Fruit fly (Drosophila melanogaster): Measurements from ENCODE around the gene AP-1sigma.

AP-1sigma gene

dm6 chr3R:23947002-23947401, 11.4 kb upstream of the AP-1sigma start:
- TF ChIP-seq CG8478 (optimal IDR thresholded peaks at IDR 0.05), result no peak
- no peak for TF ChIP-seq CTCF (optimal IDR thresholded peaks at IDR 0.05)

DNA sequence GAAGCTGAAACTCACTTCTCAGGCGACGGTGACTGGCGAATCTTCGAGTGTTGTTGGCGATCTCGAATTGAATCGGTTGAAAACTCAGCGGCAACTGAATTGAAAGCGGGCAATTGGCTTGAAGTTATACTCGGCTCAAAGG, 10.3 kb upstream of the AP-1sigma start, which contains the start of gene CG12268:
Gene CG12268, minus strand, starts transcription at position 101 of the 142 bp plus-strand sequence.
- no peak for TF ChIP-seq CTCF (optimal IDR thresholded peaks at IDR 0.05)
- TF ChIP-seq CG8478 (optimal IDR thresholded peaks at IDR 0.05), result no peak

- TF ChIP-seq CTCF (optimal IDR thresholded peaks at IDR 0.05) (no peak), CG8478 (optimal IDR thresholded peaks at IDR 0.05) (no peak)
Observed at dm6 chr3R:23948466-23949413, 9.7 kb upstream of the AP-1sigma start.

DNA sequence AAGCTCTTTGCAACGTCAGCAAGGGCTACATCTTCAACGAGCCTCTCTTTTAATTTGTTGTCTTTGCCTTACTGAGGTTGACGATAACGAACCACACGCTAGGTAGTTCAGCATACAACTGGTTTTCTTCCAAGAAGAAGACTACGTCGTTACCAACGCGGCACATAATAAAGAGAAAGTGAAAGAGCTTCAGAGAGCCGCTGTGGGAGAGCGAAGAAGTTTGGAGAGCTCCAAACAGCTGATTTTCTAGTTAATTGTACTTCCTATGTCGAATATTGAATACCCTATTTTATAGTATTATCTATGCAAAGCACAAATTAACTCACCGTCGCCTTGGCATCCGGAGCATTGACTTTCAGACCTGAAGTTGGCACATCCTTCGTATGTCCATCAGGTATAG, 3.1 kb upstream of the AP-1sigma start:
- no peak for TF ChIP-seq CG8478 (optimal IDR thresholded peaks at IDR 0.05)
- no peak for TF ChIP-seq CTCF (optimal IDR thresholded peaks at IDR 0.05)

DNA sequence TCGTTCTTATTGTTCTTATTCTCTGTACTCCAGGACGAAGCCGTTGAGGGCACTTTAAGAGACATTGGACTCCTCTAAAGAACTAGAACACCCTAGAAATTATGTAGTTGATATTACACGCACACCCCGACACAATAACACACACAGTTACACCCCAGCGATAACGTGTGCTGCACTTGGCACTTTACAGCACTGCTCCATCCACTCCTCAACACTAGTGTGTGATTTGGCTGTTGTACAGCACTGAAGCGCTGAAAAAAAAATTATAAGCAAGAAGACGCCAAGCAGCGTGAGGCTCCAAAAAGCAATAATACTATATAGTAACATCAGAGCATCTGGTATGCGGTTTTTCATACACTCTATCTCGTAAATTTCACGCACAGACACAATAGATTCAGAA, 2.4 kb downstream of the AP-1sigma start:
- TF ChIP-seq CTCF (optimal IDR thresholded peaks at IDR 0.05), result no peak

DNA sequence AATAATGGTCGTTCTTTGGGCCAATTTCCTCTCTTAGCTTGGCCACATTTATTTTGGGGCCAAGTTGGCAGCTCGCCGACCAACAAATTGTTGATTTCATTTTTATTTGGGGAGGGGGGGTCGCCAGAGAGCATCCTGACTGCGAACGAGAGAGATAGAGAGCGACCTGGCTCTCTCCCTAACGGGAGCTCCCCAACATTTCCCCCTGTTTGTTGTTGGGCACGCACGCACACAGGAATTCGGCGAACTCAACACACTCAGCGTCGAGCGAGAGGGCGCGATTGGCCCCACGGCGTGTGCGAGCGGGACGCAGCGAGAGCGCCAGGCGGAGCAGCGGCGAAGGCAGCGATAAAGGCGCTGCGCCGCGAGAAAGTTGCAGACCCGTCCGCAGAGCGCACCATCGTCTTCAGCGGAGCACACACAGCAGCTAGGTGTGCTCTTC, 4.4 kb downstream of the AP-1sigma start, which contains the start of gene CG31140:
Gene CG31140, plus strand, starts transcription at position 400 of the 442 bp plus-strand sequence.
- TF ChIP-seq CG8478 (optimal IDR thresholded peaks at IDR 0.05) (no peak), CTCF (optimal IDR thresholded peaks at IDR 0.05) (no peak)

DNA sequence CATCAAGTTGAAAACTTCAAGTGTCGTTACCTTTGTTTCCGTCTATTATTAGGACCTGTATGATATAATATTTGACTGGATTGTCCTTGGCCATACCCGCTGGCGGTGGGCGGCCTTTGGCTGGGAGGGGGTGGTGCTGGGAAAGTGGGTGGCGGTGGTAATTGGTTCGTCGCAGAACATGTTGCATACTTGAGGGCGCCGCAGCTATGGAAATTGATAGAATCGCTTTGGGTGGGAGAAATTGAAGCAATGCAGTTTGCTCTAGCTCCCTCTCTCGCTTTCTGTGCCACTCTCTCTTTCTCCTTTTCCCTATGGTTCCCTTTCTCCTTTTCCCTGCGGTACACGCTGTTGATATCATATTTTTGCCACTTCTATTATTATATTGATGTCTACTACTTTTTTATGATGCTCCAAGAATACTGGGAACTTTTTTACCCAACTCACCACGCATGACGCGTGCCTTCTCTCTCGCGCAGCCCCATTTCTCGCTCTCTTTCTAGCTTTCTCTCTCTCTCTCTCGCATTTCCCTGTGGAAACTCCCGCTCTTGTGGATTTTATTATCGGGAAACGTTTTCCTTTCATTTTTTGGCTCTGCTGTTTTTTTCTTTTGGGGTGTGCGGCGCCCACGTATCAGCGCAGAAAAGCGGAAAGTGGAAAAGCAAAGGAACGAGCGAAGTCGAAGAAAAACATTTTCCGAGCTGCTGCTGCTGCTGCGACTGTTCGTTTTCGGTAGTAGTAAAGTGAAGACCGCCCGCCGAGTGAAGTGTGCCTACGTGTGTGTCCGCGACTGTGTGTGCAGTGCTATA, 6.7 kb downstream of the AP-1sigma start:
- no peak for TF ChIP-seq CG8478 (optimal IDR thresholded peaks at IDR 0.05)
- no peak for TF ChIP-seq CTCF (optimal IDR thresholded peaks at IDR 0.05)

DNA sequence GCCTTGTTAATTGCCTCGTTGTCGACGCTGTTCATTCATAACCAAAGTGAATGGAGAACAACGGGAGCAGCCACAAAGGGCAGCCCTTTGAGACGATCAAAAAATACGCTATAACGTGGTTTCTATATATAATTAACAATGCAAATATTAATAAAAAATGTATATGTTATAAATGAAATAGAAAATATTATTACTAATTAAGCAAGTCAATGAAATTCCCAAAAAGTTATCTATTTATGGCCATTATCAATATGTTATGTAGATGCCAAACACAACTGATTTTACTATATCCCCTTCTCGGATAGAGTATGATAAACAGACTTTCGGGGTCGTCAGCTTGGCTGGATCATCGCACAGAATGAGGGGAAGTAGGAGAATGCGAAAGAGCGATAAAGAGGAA, 11.0 kb downstream of the AP-1sigma start:
- no peak for TF ChIP-seq CG8478 (optimal IDR thresholded peaks at IDR 0.05)
- no peak for TF ChIP-seq CTCF (optimal IDR thresholded peaks at IDR 0.05)

DNA sequence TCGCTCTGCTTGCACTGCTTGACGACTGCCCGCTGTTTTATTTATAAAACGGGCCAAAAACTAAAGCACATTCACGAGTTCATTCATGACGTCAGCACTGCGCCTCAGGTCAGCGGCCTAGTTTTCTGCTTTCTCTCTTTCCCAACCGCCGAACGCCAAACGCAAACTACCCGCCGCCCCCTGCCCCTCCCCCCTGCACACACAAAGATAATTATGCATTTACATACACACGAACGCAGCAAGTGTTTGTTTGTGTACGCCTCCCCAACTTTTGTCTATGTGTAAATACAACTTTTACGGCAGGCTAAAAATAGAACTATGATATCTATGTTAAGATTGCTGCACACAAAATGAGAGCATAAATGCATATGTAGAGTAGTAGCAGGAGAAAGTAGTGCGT, 12.8 kb downstream of the AP-1sigma start:
- TF ChIP-seq CG8478 (optimal IDR thresholded peaks at IDR 0.05) (no peak), CTCF (optimal IDR thresholded peaks at IDR 0.05) (no peak)

DNA sequence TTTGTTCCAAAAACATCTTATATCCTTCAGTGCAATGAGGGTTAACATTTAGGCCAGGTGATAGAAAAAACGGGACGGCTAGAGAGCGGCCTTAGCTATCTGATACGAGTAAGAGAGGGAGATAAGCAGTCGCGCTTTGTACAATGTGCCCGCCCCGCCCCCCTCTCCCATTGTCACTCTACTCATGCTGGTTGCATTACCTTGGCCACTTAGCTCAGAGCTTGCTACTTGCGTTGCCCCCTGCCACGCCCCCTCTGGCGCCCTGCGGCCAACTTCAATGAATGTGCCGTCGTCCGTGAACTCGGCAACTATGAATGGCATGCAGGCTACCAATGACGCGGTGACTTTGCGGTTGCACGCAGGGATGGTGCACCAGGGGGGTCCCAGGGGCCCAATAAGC, 13.3 kb downstream of the AP-1sigma start:
- TF ChIP-seq CTCF (optimal IDR thresholded peaks at IDR 0.05) (no peak), CG8478 (optimal IDR thresholded peaks at IDR 0.05) (no peak)

- no peak for TF ChIP-seq CG8478 (optimal IDR thresholded peaks at IDR 0.05)
Observed at dm6 chr3R:23981645-23982044, 23.2 kb downstream of the AP-1sigma start.

dm6 chr3R:23986479-23986930, 28.1 kb downstream of the AP-1sigma start, which contains the start of the genes CG13603 and CG5902:
CG13603 (minus strand) TSS chr3R:23986569.
CG5902 (plus strand) TSS chr3R:23986642.
- no peak for TF ChIP-seq CG8478 (optimal IDR thresholded peaks at IDR 0.05)
- peak in 1 of 2 experiments; percentile 5 for TF ChIP-seq CTCF (optimal IDR thresholded peaks at IDR 0.05)

- TF ChIP-seq CTCF (optimal IDR thresholded peaks at IDR 0.05) (no peak), CG8478 (optimal IDR thresholded peaks at IDR 0.05) (no peak)
Observed at dm6 chr3R:23991364-23991763, 32.9 kb downstream of the AP-1sigma start.

DNA sequence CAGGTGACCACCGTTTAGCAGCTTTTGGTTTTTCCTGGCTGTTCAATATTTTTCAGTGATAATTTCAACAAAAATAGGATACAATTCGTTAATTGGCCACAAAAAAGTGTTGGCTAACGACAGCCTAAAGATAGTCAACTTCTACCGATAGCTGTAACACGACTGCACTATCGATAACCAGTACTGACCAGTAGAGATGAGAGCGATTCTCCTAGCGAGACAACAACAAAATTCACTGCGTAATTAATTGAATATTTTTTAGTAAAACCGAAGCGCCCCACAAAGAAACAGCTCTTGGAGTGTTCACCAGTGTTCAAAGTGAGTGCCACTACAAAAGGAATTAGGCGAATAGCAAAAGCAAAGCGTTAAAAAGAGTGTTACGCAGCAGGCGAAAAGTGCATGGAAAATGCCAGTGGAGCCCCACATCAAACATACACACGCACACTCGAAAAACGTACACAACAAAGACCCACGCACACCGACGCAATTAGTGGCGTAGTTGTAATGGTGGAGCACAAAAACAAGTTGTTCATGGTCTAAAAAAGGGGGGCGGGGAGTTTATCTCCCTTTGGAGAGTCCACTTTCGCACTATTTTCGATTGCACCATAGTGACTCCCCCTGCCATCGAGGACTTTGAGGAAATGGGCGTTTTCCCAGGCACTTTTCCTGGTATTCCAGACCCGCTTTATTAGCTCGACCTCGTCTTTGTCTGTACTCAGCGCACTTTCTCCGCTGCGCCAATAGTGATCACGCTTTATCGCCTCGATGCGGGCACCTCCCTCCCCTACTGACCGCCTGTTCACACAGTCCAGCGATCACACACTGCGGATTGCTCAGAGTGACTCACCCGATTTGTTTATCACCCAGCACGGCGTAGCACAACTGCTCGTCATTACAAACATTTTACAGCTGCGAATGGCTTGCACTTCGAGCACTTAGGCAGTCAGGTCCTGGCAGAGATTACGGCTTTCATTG, 34.7 kb downstream of the AP-1sigma start, which contains the start of the genes Epp and Rab7:
Gene Epp, minus strand, starts transcription at position 94 of the 975 bp plus-strand sequence.
Gene Rab7, plus strand, starts transcription at position 186 of the 975 bp plus-strand sequence.
- TF ChIP-seq CG8478 (optimal IDR thresholded peaks at IDR 0.05) (no peak), CTCF (optimal IDR thresholded peaks at IDR 0.05) (peak in 1 of 2 experiments; percentile 13)
